Worm (Caenorhabditis elegans): ENCODE results near the gene nol-6.

DNA sequence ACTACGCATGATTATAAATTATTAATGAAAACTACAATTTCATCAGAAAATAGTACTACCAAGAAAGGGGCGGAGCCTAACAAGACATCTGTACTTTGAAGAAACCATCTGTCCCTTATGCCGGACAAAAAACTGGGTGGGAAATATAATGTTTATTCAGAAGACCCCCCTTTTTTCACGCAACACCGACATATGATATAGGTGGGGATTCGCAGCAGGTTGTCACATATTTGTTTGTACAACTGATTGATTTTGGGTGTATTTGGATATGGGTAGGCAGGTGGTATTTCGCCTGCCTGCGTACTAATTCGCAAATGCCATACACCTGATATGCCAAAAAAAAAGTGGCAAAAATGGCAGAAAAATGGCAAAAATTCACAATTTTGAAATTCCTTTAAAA lies 13.6 kb downstream of the nol-6 start, which contains the start of gene Y51H7C.10:
- TF ChIP-seq klf-2 (GFP tag; conservative IDR thresholded peaks at IDR 0.05) = no peak
- TF ChIP-seq ztf-29 (GFP tag; IDR thresholded peaks at IDR 0.05) = no peak
- no peak for TF ChIP-seq flt-1 (GFP tag; IDR thresholded peaks at IDR 0.05)
- no peak for TF ChIP-seq cog-1 (tag; optimal IDR thresholded peaks at IDR 0.05)

Measured in whole organism, midembryonic.